Worm (Caenorhabditis elegans): Measurements from ENCODE around the gene K08E5.6.
A peak's percentile ranks its signal among the peaks of the same experiment; 100 is the strongest.

Gene K08E5.6

DNA sequence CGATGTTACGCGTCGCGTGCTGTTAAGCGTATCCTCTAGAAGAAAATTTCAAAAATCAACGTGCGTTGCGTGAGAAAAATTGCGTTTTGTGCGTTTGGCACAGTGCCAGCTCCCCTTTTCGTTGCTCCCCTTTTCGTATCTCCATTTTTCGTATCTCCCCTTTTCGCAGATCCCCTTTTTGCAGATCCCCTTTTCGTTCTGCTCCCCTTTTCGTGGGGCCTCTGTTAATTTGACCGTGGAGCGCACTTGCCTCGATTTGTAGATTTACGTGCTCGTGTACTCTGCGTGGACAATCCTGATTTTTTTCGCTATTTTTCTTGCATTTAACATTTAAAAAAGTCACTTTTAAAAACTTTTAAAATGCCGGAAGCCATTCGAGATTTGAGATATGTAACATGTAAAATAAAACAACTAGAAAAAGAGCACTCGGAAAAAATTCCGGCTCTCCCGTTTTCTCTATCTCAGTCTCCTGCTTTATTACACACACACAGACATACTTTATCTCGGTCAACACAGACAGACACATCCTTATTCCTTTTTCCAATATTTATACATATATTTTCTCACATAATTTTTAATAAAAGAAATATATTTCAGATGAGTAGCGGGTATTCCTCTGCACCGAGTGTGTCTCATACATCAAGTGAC lies 17.1 kb upstream of the K08E5.6 start, which contains the start of gene ttll-4:
Gene ttll-4, plus strand, starts transcription at position 598 of the 648 bp plus-strand sequence.
- TF ChIP-seq W03F9.2 (tag; optimal IDR thresholded peaks at IDR 0.05) (no peak), him-1 (tag; optimal IDR thresholded peaks at IDR 0.05) (peak; percentile 38)

- TF ChIP-seq him-1 (tag; optimal IDR thresholded peaks at IDR 0.05) (no peak), dao-5 (tag; optimal IDR thresholded peaks at IDR 0.05) (no peak)
These were observed 14.5 kb upstream of the K08E5.6 start for ce11 chrIII:10126375-10126774.

DNA sequence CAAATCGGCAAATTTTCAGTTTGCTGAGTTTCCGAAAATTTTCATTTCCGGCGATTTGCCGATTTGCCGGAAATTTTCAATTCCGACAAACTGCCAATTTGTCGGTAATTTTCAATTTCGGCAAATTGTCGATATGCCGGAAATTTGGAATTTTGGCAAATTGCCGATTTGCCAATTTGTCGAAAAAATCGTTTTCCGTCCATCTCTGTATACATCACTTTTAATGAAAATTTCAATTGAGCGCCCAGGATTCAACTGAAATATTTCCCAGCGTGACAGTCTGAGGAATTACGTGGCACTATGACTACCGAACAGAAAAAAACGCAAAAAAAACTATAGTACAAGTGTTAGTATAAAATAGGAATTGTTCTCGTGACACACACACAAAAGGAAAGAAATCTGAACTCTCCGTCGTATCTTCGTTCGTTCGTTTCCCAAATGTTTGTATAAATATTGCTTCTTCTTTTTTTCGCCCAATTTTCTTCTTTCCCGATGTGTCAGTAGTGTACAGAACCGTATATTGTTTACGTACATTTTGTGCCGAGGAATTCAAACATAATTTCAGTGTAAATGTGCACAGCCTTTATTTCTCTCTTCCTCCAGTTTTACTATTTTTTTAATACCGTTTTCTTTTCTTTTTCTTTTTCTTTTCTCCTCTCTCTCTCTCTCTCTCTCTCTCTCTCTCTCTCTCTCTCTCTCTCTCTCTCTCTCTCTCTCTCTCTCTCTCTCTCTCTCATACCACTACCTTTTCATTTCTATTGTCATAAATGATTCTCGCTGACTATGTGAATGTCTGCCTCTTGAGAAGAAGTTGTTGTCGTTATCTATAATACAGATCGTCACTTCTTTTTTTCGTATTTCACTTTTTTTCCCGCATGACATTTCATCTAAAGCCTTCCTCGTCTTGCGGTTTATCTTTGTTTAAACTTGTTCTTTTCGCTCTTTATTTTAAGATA lies 8.1 kb upstream of the K08E5.6 start:
- TF ChIP-seq dao-5 (tag; optimal IDR thresholded peaks at IDR 0.05), result no peak
- no peak for TF ChIP-seq him-1 (tag; optimal IDR thresholded peaks at IDR 0.05)
- no peak for TF ChIP-seq W03F9.2 (tag; optimal IDR thresholded peaks at IDR 0.05)

DNA sequence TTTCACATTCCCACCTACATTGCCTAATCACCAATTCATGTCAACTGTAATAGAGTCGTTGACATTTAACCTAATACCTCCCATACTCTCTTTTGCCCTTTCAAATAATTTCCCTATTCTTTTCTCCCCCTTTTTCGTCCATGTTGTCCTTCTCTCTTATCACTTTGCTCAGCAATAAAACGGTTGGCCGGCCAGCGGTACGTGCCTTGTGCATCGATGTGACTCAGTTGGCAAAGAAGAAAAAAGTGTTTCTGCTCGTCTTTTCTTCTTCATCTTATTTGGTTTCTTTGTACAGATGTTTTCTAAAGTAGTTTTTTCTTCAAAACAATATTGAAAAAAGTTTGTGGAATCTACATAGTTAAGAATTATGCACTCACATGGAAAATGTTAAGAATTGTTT lies 6.3 kb upstream of the K08E5.6 start:
- TF ChIP-seq him-1 (tag; optimal IDR thresholded peaks at IDR 0.05), result no peak
- TF ChIP-seq dao-5 (tag; optimal IDR thresholded peaks at IDR 0.05), result no peak
- no peak for TF ChIP-seq W03F9.2 (tag; optimal IDR thresholded peaks at IDR 0.05)

- TF ChIP-seq him-1 (tag; optimal IDR thresholded peaks at IDR 0.05) (no peak), W03F9.2 (tag; optimal IDR thresholded peaks at IDR 0.05) (no peak), dao-5 (tag; optimal IDR thresholded peaks at IDR 0.05) (no peak)
These were observed 4.1 kb upstream of the K08E5.6 start, which contains the start of gene ZK1128.7 for ce11 chrIII:10136778-10137177. Gene ZK1128.7, plus strand, starts transcription at chrIII:10137006.

ce11 chrIII:10146701-10147100 lies 5.9 kb downstream of the K08E5.6 start, which contains the start of gene K08E5.1:
Gene K08E5.1, minus strand, starts transcription at chrIII:10146801.
- TF ChIP-seq W03F9.2 (tag; optimal IDR thresholded peaks at IDR 0.05) (no peak), dao-5 (tag; optimal IDR thresholded peaks at IDR 0.05) (no peak), him-1 (tag; optimal IDR thresholded peaks at IDR 0.05) (no peak)

DNA sequence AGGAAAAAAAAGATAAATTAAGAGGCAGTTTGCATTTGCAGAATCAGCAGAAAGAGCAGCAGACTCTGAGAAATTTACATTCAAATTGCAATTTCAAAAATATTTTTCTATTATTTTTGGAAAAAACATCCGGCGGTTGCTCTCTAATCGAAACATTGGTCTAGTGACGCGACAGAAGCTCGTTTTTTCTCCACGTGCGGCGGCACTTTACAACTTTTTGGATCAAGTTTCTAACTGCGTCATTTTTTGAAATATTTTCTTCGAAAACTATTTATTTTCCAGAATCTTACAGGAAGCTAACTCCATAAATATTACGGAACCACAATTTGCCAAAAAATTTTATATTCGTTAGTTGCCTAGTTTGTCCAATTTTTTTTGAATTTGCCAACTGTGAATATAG lies 9.1 kb downstream of the K08E5.6 start:
- no peak for TF ChIP-seq W03F9.2 (tag; optimal IDR thresholded peaks at IDR 0.05)
- no peak for TF ChIP-seq dao-5 (tag; optimal IDR thresholded peaks at IDR 0.05)
- no peak for TF ChIP-seq him-1 (tag; optimal IDR thresholded peaks at IDR 0.05)

ce11 chrIII:10150710-10151109 lies 9.9 kb downstream of the K08E5.6 start:
- no peak for TF ChIP-seq W03F9.2 (tag; optimal IDR thresholded peaks at IDR 0.05)
- peak; percentile 3 for TF ChIP-seq him-1 (tag; optimal IDR thresholded peaks at IDR 0.05)

DNA sequence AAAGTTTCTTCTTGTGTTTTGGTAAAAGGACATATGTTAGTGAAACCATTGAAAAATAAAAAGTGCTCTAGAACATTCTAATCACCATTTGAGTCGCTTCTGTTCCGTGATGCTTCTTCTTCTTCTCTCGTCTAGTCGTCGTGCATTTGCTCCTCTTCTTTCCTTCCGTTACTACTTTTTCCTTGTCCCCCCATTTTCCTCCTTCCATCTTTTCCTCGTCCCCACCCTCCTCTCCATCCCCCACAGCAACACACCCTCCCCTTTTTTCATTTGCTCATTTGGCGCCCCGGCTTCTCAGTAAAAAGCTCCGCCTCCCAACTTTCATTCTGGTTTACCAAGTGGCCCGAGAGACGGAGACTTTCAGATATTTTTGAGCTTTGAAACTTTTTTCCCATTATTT lies 10.9 kb downstream of the K08E5.6 start:
- TF ChIP-seq W03F9.2 (tag; optimal IDR thresholded peaks at IDR 0.05) (no peak), him-1 (tag; optimal IDR thresholded peaks at IDR 0.05) (peak; percentile 70), dao-5 (tag; optimal IDR thresholded peaks at IDR 0.05) (no peak)

DNA sequence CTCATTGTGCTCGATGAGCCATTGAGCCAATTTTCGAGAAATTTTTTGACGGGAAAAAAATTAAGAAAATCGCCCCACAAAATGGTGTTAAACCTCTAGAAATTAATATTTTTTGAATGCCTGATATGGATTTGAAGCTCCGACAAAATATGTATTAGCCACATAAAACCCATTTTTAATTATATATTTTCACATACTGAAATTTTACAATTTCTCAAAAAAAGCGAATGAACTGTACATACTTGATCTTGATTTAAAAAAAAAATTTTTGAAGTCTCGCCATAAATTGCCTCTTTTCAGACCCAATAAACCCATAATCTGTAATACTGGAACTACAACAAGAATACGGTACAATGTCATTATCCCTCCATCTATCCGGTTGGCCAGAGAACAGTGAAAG lies 11.7 kb downstream of the K08E5.6 start, which contains the start of gene nac-3:
Gene nac-3, plus strand, starts transcription at position 301 of the 400 bp plus-strand sequence.
- TF ChIP-seq W03F9.2 (tag; optimal IDR thresholded peaks at IDR 0.05), result no peak
- no peak for TF ChIP-seq him-1 (tag; optimal IDR thresholded peaks at IDR 0.05)
- TF ChIP-seq dao-5 (tag; optimal IDR thresholded peaks at IDR 0.05), result no peak

- TF ChIP-seq him-1 (tag; optimal IDR thresholded peaks at IDR 0.05) (peak; percentile 50), W03F9.2 (tag; optimal IDR thresholded peaks at IDR 0.05) (no peak)
These were observed 12.2 kb downstream of the K08E5.6 start for ce11 chrIII:10153003-10153402.

ce11 chrIII:10154993-10155392 lies 14.2 kb downstream of the K08E5.6 start:
- no peak for TF ChIP-seq him-1 (tag; optimal IDR thresholded peaks at IDR 0.05)
- TF ChIP-seq dao-5 (tag; optimal IDR thresholded peaks at IDR 0.05), result no peak
- TF ChIP-seq W03F9.2 (tag; optimal IDR thresholded peaks at IDR 0.05), result no peak

ce11 chrIII:10156269-10156668 lies 15.4 kb downstream of the K08E5.6 start:
- TF ChIP-seq him-1 (tag; optimal IDR thresholded peaks at IDR 0.05) (no peak), dao-5 (tag; optimal IDR thresholded peaks at IDR 0.05) (no peak), W03F9.2 (tag; optimal IDR thresholded peaks at IDR 0.05) (no peak)

DNA sequence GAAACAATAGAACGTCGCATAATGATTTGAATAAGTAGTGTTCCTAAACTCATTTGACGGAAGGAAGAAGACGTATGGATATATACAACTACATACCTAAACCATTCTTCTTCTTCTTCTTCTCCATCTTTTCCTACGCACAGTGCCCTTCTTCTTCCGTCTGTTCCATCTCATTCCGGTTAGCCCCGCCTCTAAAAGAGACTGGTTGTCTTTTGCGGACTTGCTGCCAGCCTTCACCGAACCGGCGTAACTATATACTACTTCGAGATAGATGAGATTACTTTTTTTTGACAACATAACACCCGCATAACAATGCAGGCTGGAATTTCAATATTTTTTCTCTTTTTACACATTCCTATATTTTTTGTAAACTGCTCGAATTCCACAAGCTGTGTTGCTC lies 19.6 kb downstream of the K08E5.6 start, which contains the start of the genes K08E5.5 and mua-3:
Gene K08E5.5, minus strand, starts transcription at position 101 of the 400 bp plus-strand sequence.
Gene mua-3, plus strand, starts transcription at position 313 of the 400 bp plus-strand sequence.
- TF ChIP-seq dao-5 (tag; optimal IDR thresholded peaks at IDR 0.05) (no peak), him-1 (tag; optimal IDR thresholded peaks at IDR 0.05) (no peak), W03F9.2 (tag; optimal IDR thresholded peaks at IDR 0.05) (no peak)
